Worm (Caenorhabditis elegans): ENCODE data around the gene selt-1.2.

DNA sequence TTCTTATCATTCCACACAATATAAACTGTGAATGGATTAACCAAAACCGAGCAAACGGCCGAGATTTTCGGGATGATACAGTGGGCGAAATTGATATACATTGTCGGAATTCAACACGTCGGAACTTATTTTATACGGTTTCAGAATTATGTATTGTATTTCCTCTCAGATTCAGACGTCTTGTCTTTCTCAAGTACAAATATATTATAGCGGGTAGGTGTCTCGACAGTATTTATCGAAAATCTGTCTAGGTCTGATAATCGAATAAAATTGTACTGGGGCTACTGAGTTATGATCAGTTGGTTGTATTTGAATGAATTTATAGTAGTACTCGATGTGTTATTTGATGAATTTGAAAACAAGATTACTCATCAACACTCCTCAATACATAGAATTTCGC is 3.5 kb downstream of the selt-1.2 start, which contains the start of gene srj-22:
- TF ChIP-seq W03F9.2 (tag; optimal IDR thresholded peaks at IDR 0.05) (no peak), him-1 (tag; optimal IDR thresholded peaks at IDR 0.05) (no peak)

Data from whole organism, L4/young adult.